Fruit fly (Drosophila melanogaster): Measurements from ENCODE around the gene CG6418.

Gene CG6418

DNA sequence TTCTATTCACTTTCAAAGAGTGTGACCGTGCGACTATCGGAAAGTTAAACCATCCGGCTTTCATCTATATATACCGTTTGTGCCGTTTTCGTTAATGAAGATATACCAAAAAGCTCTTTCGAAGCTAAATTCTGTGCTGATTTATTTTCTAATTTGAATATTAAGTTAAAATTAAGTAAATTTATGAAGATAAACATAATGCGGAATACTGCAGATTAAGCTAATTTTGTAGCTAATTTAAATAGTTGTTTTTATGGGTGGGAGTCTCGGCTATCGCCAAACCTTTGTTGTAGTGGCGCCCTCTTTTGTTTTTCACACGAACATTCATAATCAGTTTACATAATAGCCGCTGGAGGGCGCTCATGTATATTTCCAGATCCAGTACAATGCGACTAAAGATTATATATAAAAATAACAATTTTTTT, 20.3 kb upstream of the CG6418 start, which contains the start of gene Aps:
Gene Aps (minus strand): TSS at position 37 of the 425 bp plus-strand sequence.
- TF ChIP-seq sd (tag; optimal IDR thresholded peaks at IDR 0.05) (peak; percentile 61), gcm2 (GFP tag; optimal IDR thresholded peaks at IDR 0.05) (no peak), CG8290 (GFP tag; optimal IDR thresholded peaks at IDR 0.05) (peak; percentile 17), CG8290 (tag; optimal IDR thresholded peaks at IDR 0.05) (no peak), CG5245 (GFP tag; optimal IDR thresholded peaks at IDR 0.05) (peak; percentile 56), Dll (GFP tag; IDR thresholded peaks at IDR 0.05; ENCODE audit: partially characterized antibody) (no peak), tio (GFP tag; optimal IDR thresholded peaks at IDR 0.05) (peak; percentile 32), unpg (GFP tag; optimal IDR thresholded peaks at IDR 0.05) (peak; percentile 31), CG32772 (GFP tag; IDR thresholded peaks at IDR 0.05) (0 out of 2 replicates have a peak, but pooled peaks have one; percentile 23), CG10979 (tag; optimal IDR thresholded peaks at IDR 0.05) (peak; percentile 1), stc (GFP tag; IDR thresholded peaks at IDR 0.05) (no peak), CG18764 (GFP tag; optimal IDR thresholded peaks at IDR 0.05) (no peak), CG4730 (GFP tag; IDR thresholded peaks at IDR 0.05) (peak; percentile 53), Dip2 (GFP tag; IDR thresholded peaks at IDR 0.05) (no peak), esg (GFP tag; conservative IDR thresholded peaks at IDR 0.05) (no peak), vfl (GFP tag; optimal IDR thresholded peaks at IDR 0.05) (no peak), CG8089 (GFP tag; optimal IDR thresholded peaks at IDR 0.05) (no peak), maf-S (GFP tag; optimal IDR thresholded peaks at IDR 0.05) (peak; percentile 24), Sry-β (GFP tag; optimal IDR thresholded peaks at IDR 0.05) (no peak), CG9817 (tag; optimal IDR thresholded peaks at IDR 0.05) (peak; percentile 59), chn (GFP tag; optimal IDR thresholded peaks at IDR 0.05) (peak; percentile 35), CG10366 (GFP tag; IDR thresholded peaks at IDR 0.05) (no peak), CG17385 (GFP tag; optimal IDR thresholded peaks at IDR 0.05) (peak; percentile 2), CG8765 (GFP tag; IDR thresholded peaks at IDR 0.05) (no peak), fru (optimal IDR thresholded peaks at IDR 0.05) (no peak), CG4360 (GFP tag; IDR thresholded peaks at IDR 0.05) (no peak), MESR4 (GFP tag; optimal IDR thresholded peaks at IDR 0.05) (no peak), CoRest (tag; optimal IDR thresholded peaks at IDR 0.05) (peak; percentile 57), CG8944 (GFP tag; optimal IDR thresholded peaks at IDR 0.05) (peak; percentile 28), Scr (GFP tag; IDR thresholded peaks at IDR 0.05; ENCODE audit: partially characterized antibody) (peak; percentile 33; the same call in 1 of the 2 replicates), C15 (GFP tag; IDR thresholded peaks at IDR 0.05) (no peak), dm (GFP tag; optimal IDR thresholded peaks at IDR 0.05) (no peak), sc (optimal IDR thresholded peaks at IDR 0.05) (no peak), sc (GFP tag; optimal IDR thresholded peaks at IDR 0.05) (no peak), fu2 (GFP tag; optimal IDR thresholded peaks at IDR 0.05) (no peak), nerfin-2 (GFP tag; IDR thresholded peaks at IDR 0.05; ENCODE audit: partially characterized antibody) (no peak), Atf6 (GFP tag; IDR thresholded peaks at IDR 0.05) (peak; percentile 12; the same call in 1 of the 2 replicates), CG2120 (GFP tag; optimal IDR thresholded peaks at IDR 0.05) (peak; percentile 54), usp (GFP tag; optimal IDR thresholded peaks at IDR 0.05) (no peak), hth (optimal IDR thresholded peaks at IDR 0.05) (no peak), CG4617 (GFP tag; optimal IDR thresholded peaks at IDR 0.05; ENCODE audit: borderline replicate concordance) (no peak), sisA (GFP tag; IDR thresholded peaks at IDR 0.05) (peak; percentile 49), CG34422 (GFP tag; IDR thresholded peaks at IDR 0.05) (peak; percentile 16; the same call in 1 of the 3 replicates), Hr3 (GFP tag; optimal IDR thresholded peaks at IDR 0.05) (peak; percentile 60), wdn (GFP tag; IDR thresholded peaks at IDR 0.05) (no peak), onecut (GFP tag; IDR thresholded peaks at IDR 0.05) (no peak; the same call in 1 of the 2 replicates), psq (GFP tag; optimal IDR thresholded peaks at IDR 0.05) (peak; percentile 88), CG16779 (GFP tag; IDR thresholded peaks at IDR 0.05) (no peak), CG11456 (GFP tag; IDR thresholded peaks at IDR 0.05) (peak; percentile 91), CG6791 (GFP tag; IDR thresholded peaks at IDR 0.05; ENCODE audit: partially characterized antibody) (no peak), CG9727 (GFP tag; optimal IDR thresholded peaks at IDR 0.05) (no peak), vnd (GFP tag; IDR thresholded peaks at IDR 0.05; ENCODE audit: partially characterized antibody) (no peak), CG13296 (GFP tag; optimal IDR thresholded peaks at IDR 0.05) (no peak)
